Fruit fly (Drosophila melanogaster) whole organism, embryonic: ENCODE data around the gene Ras85D.

Experiments used
- CG10209 ChIP-seq: fragments of 200-800 bp; sonication (Bioruptor generic); optimal IDR thresholded peaks from 3 replicates; lab custom pipeline; 2017; ENCODE audit warnings: missing biosample characterization, mild to moderate bottlenecking, missing genetic modification characterization, missing genetic modification reagents
- CG1024 ChIP-seq: fragments of 200-800 bp; sonication (Bioruptor generic); IDR thresholded peaks from 2 replicates; pipeline ENCODE4 v1.3.6; 2022; ENCODE audit warnings: missing biosample characterization, missing genetic modification characterization
- CG10274 ChIP-seq: fragments of 200-800 bp; sonication (Bioruptor generic); optimal IDR thresholded peaks from 3 replicates; lab custom pipeline; 2017; ENCODE audit warnings: missing biosample characterization, mild to moderate bottlenecking, missing genetic modification characterization
- CG10366 ChIP-seq: fragments of 200-800 bp; sonication (Bioruptor generic); IDR thresholded peaks from 2 replicates; pipeline ENCODE4 v1.3.6; 2022; ENCODE audit warnings: missing biosample characterization, missing genetic modification characterization
- CG10462 ChIP-seq: fragments of 200-800 bp; sonication (Bioruptor generic); optimal IDR thresholded peaks from 2 replicates; lab custom pipeline; 2016; ENCODE audit warnings: missing biosample characterization, missing genetic modification characterization
- CG11560 ChIP-seq: fragments of 200-800 bp; sonication (Bioruptor generic); IDR thresholded peaks from 3 replicates; pipeline ENCODE4 v1.3.6; 2022; ENCODE audit warnings: missing biosample characterization, missing genetic modification characterization
- CG11696 ChIP-seq: fragments of 200-800 bp; sonication (Bioruptor generic); IDR thresholded peaks from 2 replicates; pipeline ENCODE4 v1.3.6; 2022; ENCODE audit warnings: missing biosample characterization, missing genetic modification characterization
- CG12391 ChIP-seq: fragments of 200-800 bp; sonication (Bioruptor generic); optimal IDR thresholded peaks from 3 replicates; lab custom pipeline; 2018; ENCODE audit warnings: missing biosample characterization, mild to moderate bottlenecking, missing genetic modification characterization, moderate library complexity
- CG13123 ChIP-seq: fragments of 200-800 bp; sonication (Bioruptor generic); optimal IDR thresholded peaks from 2 replicates; lab custom pipeline; 2016; ENCODE audit warnings: missing biosample characterization, missing genetic modification characterization
- CG14050 ChIP-seq: fragments of 200-800 bp; sonication (Bioruptor generic); IDR thresholded peaks from 3 replicates; pipeline ENCODE4 v1.3.6; 2022; ENCODE audit warnings: missing biosample characterization, missing genetic modification characterization
- CG15514 ChIP-seq: fragments of 200-800 bp; sonication (Bioruptor generic); optimal IDR thresholded peaks from 3 replicates; lab custom pipeline; 2017; ENCODE audit warnings: missing biosample characterization, missing genetic modification characterization, mild to moderate bottlenecking, moderate library complexity, missing genetic modification reagents
- CG1792 ChIP-seq: fragments of 200-800 bp; sonication (Bioruptor generic); optimal IDR thresholded peaks from 2 replicates; lab custom pipeline; 2016; ENCODE audit warnings: missing biosample characterization, missing genetic modification characterization
- CG31441 ChIP-seq: fragments of 200-800 bp; sonication (Bioruptor generic); IDR thresholded peaks from 2 replicates; pipeline ENCODE4 v1.3.6; 2022; ENCODE audit warnings: missing biosample characterization, missing genetic modification characterization
- CG33213 ChIP-seq: fragments of 200-800 bp; sonication (Bioruptor generic); optimal IDR thresholded peaks from 3 replicates; lab custom pipeline; 2016; ENCODE audit warnings: missing biosample characterization, missing genetic modification characterization
- CG4328 ChIP-seq: fragments of 200-800 bp; sonication (Bioruptor generic); optimal IDR thresholded peaks from 3 replicates; lab custom pipeline; 2017; ENCODE audit warnings: missing biosample characterization, missing genetic modification reagents, missing genetic modification characterization
- CG7786 ChIP-seq: fragments of 200-800 bp; sonication (Bioruptor generic); optimal IDR thresholded peaks from 2 replicates; lab custom pipeline; 2016; ENCODE audit warnings: missing biosample characterization, missing genetic modification characterization
- CG9817 ChIP-seq: fragments of 200-800 bp; sonication (Bioruptor generic); optimal IDR thresholded peaks from 2 replicates; lab custom pipeline; 2018; ENCODE audit warnings: missing biosample characterization, mild to moderate bottlenecking, missing genetic modification characterization, moderate library complexity
- Camta ChIP-seq: fragments of 200-800 bp; sonication (Bioruptor generic); optimal IDR thresholded peaks from 2 replicates; lab custom pipeline; 2016; ENCODE audit warnings: missing biosample characterization, missing genetic modification characterization
- Chrac-16 ChIP-seq: fragments of 200-800 bp; sonication (Bioruptor generic); optimal IDR thresholded peaks from 3 replicates; lab custom pipeline; 2016; ENCODE audit warnings: missing biosample characterization, missing genetic modification characterization
- Dad ChIP-seq: fragments of 200-800 bp; sonication (Bioruptor generic); optimal IDR thresholded peaks from 3 replicates; lab custom pipeline; 2016; ENCODE audit warnings: missing biosample characterization, missing genetic modification characterization
- Dip3 ChIP-seq: fragments of 200-800 bp; sonication (Bioruptor generic); optimal IDR thresholded peaks from 3 replicates; lab custom pipeline; 2016; ENCODE audit warnings: missing biosample characterization, missing genetic modification characterization
- Doc2 ChIP-seq: fragments of 200-800 bp; sonication (Bioruptor generic); IDR thresholded peaks from 2 replicates; pipeline ENCODE4 v1.3.6; 2022; ENCODE audit warnings: missing biosample characterization, missing genetic modification characterization
- Dp ChIP-seq: fragments of 200-800 bp; sonication (Bioruptor generic); optimal IDR thresholded peaks from 2 replicates; lab custom pipeline; 2018; ENCODE audit warnings: missing biosample characterization, mild to moderate bottlenecking, missing genetic modification characterization, moderate library complexity
- Dref ChIP-seq: fragments of 200-800 bp; sonication (Bioruptor generic); IDR thresholded peaks from 2 replicates; pipeline ENCODE4 v1.3.6; 2022; ENCODE audit warnings: missing biosample characterization, missing genetic modification characterization
- Ets65A ChIP-seq: fragments of 200-800 bp; sonication (Bioruptor generic); peaks from one replicate; lab custom pipeline; 2016; ENCODE audit warnings: missing biosample characterization, missing genetic modification characterization
- Gsc ChIP-seq: fragments of 200-800 bp; sonication (Bioruptor generic); IDR thresholded peaks from 2 replicates; pipeline ENCODE4 v1.3.6; 2022; ENCODE audit warnings: missing biosample characterization, missing genetic modification characterization
- Mrtf ChIP-seq: fragments of 200-800 bp; sonication (Bioruptor generic); IDR thresholded peaks from 3 replicates; pipeline ENCODE4 v1.3.6; 2022; ENCODE audit warnings: missing biosample characterization, missing genetic modification characterization
- Poxn ChIP-seq: fragments of 200-800 bp; sonication (Bioruptor generic); IDR thresholded peaks from 2 replicates; pipeline ENCODE4 v1.3.6; 2022; ENCODE audit warnings: missing biosample characterization, missing genetic modification characterization
- Ptx1 ChIP-seq: fragments of 200-800 bp; sonication (Bioruptor generic); IDR thresholded peaks from 2 replicates; pipeline ENCODE4 v1.3.6; 2022; ENCODE audit warnings: missing biosample characterization, missing genetic modification characterization
- Side ChIP-seq: fragments of 200-800 bp; sonication (Bioruptor generic); optimal IDR thresholded peaks from 2 replicates; lab custom pipeline; 2016; ENCODE audit warnings: missing biosample characterization, missing genetic modification characterization
- Xrp1 ChIP-seq: fragments of 200-800 bp; sonication (Bioruptor generic); IDR thresholded peaks from 2 replicates; pipeline ENCODE4 v1.3.6; 2022; ENCODE audit warnings: missing biosample characterization, missing genetic modification characterization
- ase ChIP-seq: fragments of 200-800 bp; sonication (Bioruptor generic); IDR thresholded peaks from 3 replicates; pipeline ENCODE4 v1.3.6; 2022; ENCODE audit warnings: missing biosample characterization, missing genetic modification characterization
- ato ChIP-seq: fragments of 200-800 bp; sonication (Bioruptor generic); IDR thresholded peaks from 2 replicates; pipeline ENCODE4 v1.3.6; 2022; ENCODE audit warnings: missing biosample characterization, missing genetic modification characterization; ENCODE audit not compliant: partially characterized antibody
- cg ChIP-seq: fragments of 200-800 bp; sonication (Bioruptor generic); optimal IDR thresholded peaks from 3 replicates; lab custom pipeline; 2019; ENCODE audit warnings: missing biosample characterization, mild to moderate bottlenecking, missing genetic modification characterization, moderate library complexity
- chif ChIP-seq, 2 experiments: fragments of 200-800 bp; sonication (Bioruptor generic); optimal IDR thresholded peaks; 3 replicates each; lab custom pipeline; 2016; ENCODE audit warnings: missing biosample characterization in 2 of 2, missing genetic modification characterization in 2 of 2
- dati ChIP-seq: fragments of 200-800 bp; sonication (Bioruptor generic); IDR thresholded peaks from 2 replicates; pipeline ENCODE4 v1.3.6; 2022; ENCODE audit warnings: missing biosample characterization, missing genetic modification characterization
- gem ChIP-seq: fragments of 200-800 bp; sonication (Bioruptor generic); optimal IDR thresholded peaks from 2 replicates; lab custom pipeline; 2019; ENCODE audit warnings: missing biosample characterization, mild to moderate bottlenecking, missing genetic modification characterization, moderate library complexity
- h ChIP-seq: fragments of >200 bp; optimal IDR thresholded peaks from 2 replicates; lab custom pipeline; 2017
- hth ChIP-seq: fragments of >200 bp; optimal IDR thresholded peaks from 2 replicates; lab custom pipeline; 2017; ENCODE audit warnings: inconsistent platforms
- lab ChIP-seq: fragments of 200-800 bp; sonication (Bioruptor generic); optimal IDR thresholded peaks from 3 replicates; lab custom pipeline; 2017; ENCODE audit warnings: missing biosample characterization, missing genetic modification characterization, mild to moderate bottlenecking, moderate library complexity, missing genetic modification reagents
- org-1 ChIP-seq: fragments of 200-800 bp; sonication (Bioruptor generic); optimal IDR thresholded peaks from 2 replicates; lab custom pipeline; 2017; ENCODE audit warnings: missing biosample characterization, missing genetic modification characterization
- pho ChIP-seq: fragments of 200-800 bp; sonication (Bioruptor generic); optimal IDR thresholded peaks from 2 replicates; lab custom pipeline; 2016; ENCODE audit warnings: missing biosample characterization, missing genetic modification characterization
- rib ChIP-seq: fragments of 200-800 bp; sonication (Bioruptor generic); IDR thresholded peaks from 2 replicates; pipeline ENCODE4 v1.3.6; 2022; ENCODE audit warnings: missing biosample characterization, missing genetic modification characterization
- ro ChIP-seq: fragments of 200-800 bp; sonication (Bioruptor generic); IDR thresholded peaks from 2 replicates; pipeline ENCODE4 v1.3.6; 2022; ENCODE audit warnings: missing biosample characterization, missing genetic modification characterization
- sd ChIP-seq: fragments of 200-800 bp; sonication (Bioruptor generic); optimal IDR thresholded peaks from 3 replicates; lab custom pipeline; 2018; ENCODE audit warnings: missing biosample characterization, mild to moderate bottlenecking, missing genetic modification characterization, moderate library complexity
- sens ChIP-seq: fragments of 200-800 bp; sonication (Bioruptor generic); peaks from one replicate; lab custom pipeline; 2016; ENCODE audit warnings: missing biosample characterization, missing genetic modification characterization
- sim ChIP-seq: fragments of 200-800 bp; sonication (Bioruptor generic); IDR thresholded peaks from 2 replicates; pipeline ENCODE4 v1.3.6; 2022; ENCODE audit warnings: missing biosample characterization, missing genetic modification characterization
- so ChIP-seq: fragments of 200-800 bp; sonication (Bioruptor generic); IDR thresholded peaks from 3 replicates; pipeline ENCODE4 v1.3.6; 2022; ENCODE audit warnings: missing biosample characterization, missing genetic modification characterization
- ssp ChIP-seq: fragments of 200-800 bp; sonication (Bioruptor generic); IDR thresholded peaks from 2 replicates; pipeline ENCODE4 v1.3.6; 2022; ENCODE audit warnings: missing biosample characterization, missing genetic modification characterization
- stc ChIP-seq: fragments of 200-800 bp; sonication (Bioruptor generic); IDR thresholded peaks from 2 replicates; pipeline ENCODE4 v1.3.6; 2022; ENCODE audit warnings: missing biosample characterization, missing genetic modification characterization

The Ras85D gene

dm6 chr3R:9527907-9528842 is 15.3 kb upstream of the Ras85D start (continued):
- no peak for TF ChIP-seq hth (lab: Kevin White, UChicago)
- TF ChIP-seq chif (GFP tag; optimal IDR thresholded peaks at IDR 0.05; lab: Kevin White, UChicago): peak; percentile 72 to 94
- peak; percentile 56 for TF ChIP-seq CG14050 (GFP tag; lab: Robert Waterston, UW)
- peak; percentile 89 for TF ChIP-seq CG33213 (GFP tag; lab: Kevin White, UChicago)
- TF ChIP-seq ro (GFP tag; lab: Robert Waterston, UW): peak; percentile 58
- peak; percentile 77; the same call in 2 of the 3 replicates for TF ChIP-seq CG11560 (tag; lab: Robert Waterston, UW)
- peak; percentile 48 for TF ChIP-seq CG13123
- peak; percentile 93 for TF ChIP-seq CG1792 (GFP tag; lab: Kevin White, UChicago)
- peak; percentile 87 for TF ChIP-seq org-1 (GFP tag; lab: Kevin White, UChicago)
- TF ChIP-seq so (GFP tag; lab: Robert Waterston, UW): peak; percentile 87; the same call in 2 of the 3 replicates
- TF ChIP-seq Dref (GFP tag; lab: Robert Waterston, UW): peak; percentile 46; the same call in 1 of the 2 replicates
- TF ChIP-seq cg (GFP tag; lab: Kevin White, UChicago): peak; percentile 5
- peak; percentile 91 for TF ChIP-seq Ptx1 (GFP tag; lab: Robert Waterston, UW)
- TF ChIP-seq Chrac-16: peak; percentile 72
- peak; percentile 59 for TF ChIP-seq CG1024
- TF ChIP-seq CG9817 (tag; lab: Kevin White, UChicago): peak; percentile 90
- peak; percentile 90 for TF ChIP-seq Dad (GFP tag; lab: Kevin White, UChicago)
- peak; percentile 96 for TF ChIP-seq rib (GFP tag; lab: Robert Waterston, UW)
- TF ChIP-seq Camta (GFP tag; lab: Kevin White, UChicago): peak; percentile 77
- TF ChIP-seq ato (GFP tag; lab: Robert Waterston, UW): no peak
- TF ChIP-seq sd: peak; percentile 85
- TF ChIP-seq CG12391 (tag; lab: Kevin White, UChicago): peak; percentile 71
- peak; percentile 88 for TF ChIP-seq gem (tag; lab: Kevin White, UChicago)
- no peak for TF ChIP-seq Gsc (GFP tag; lab: Robert Waterston, UW)
- TF ChIP-seq CG31441: no peak
- peak; percentile 5 for TF ChIP-seq CG10462
- TF ChIP-seq Doc2 (GFP tag; lab: Robert Waterston, UW): peak; percentile 83
- peak; percentile 86 for TF ChIP-seq Dip3 (GFP tag; lab: Kevin White, UChicago)
- peak; percentile 76 for TF ChIP-seq CG4328 (GFP tag; lab: Kevin White, UChicago)
- no peak for TF ChIP-seq Dp (GFP tag; lab: Kevin White, UChicago)
- peak; percentile 85 for TF ChIP-seq ase
- peak; percentile 68 for TF ChIP-seq dati
- TF ChIP-seq CG7786 (GFP tag; lab: Kevin White, UChicago): peak; percentile 87
- peak; percentile 88 for TF ChIP-seq CG11696 (GFP tag; lab: Robert Waterston, UW)
- no peak for TF ChIP-seq sim
- TF ChIP-seq Poxn (GFP tag; lab: Robert Waterston, UW): peak; percentile 64; the same call in 1 of the 2 replicates
- peak; percentile 98 for TF ChIP-seq Ets65A (GFP tag; lab: Kevin White, UChicago)
- TF ChIP-seq CG10274: peak; percentile 79
- peak; percentile 88 for TF ChIP-seq Mrtf
- peak; percentile 90 for TF ChIP-seq stc (GFP tag; lab: Robert Waterston, UW)
- peak; percentile 83 for TF ChIP-seq CG10366 (GFP tag; lab: Robert Waterston, UW)
- peak; percentile 92 for TF ChIP-seq Side (GFP tag; lab: Kevin White, UChicago)
- TF ChIP-seq sens (GFP tag; lab: Kevin White, UChicago): peak; percentile 95
- TF ChIP-seq pho: peak; percentile 87
- peak; percentile 98 for TF ChIP-seq lab (GFP tag; lab: Kevin White, UChicago)
- TF ChIP-seq CG10209 (GFP tag; lab: Kevin White, UChicago): peak; percentile 73
- TF ChIP-seq Xrp1 (GFP tag; lab: Robert Waterston, UW): peak; percentile 90
- no peak for TF ChIP-seq h (lab: Kevin White, UChicago)
- peak; percentile 92 for TF ChIP-seq CG15514 (GFP tag; lab: Kevin White, UChicago)
- peak; percentile 74 for TF ChIP-seq ssp (GFP tag; lab: Robert Waterston, UW)
